Worm (Caenorhabditis elegans) whole organism, mixed stage, embryonic: Measurements from ENCODE around the gene F38B2.6.

Experiments
- hlh-1 ChIP-seq: fragments of 150-350 bp; optimal IDR thresholded peaks from 2 replicates; lab custom pipeline; 2014; ENCODE audit warnings: missing biosample characterization, missing genetic modification reagents, missing genetic modification characterization
- lin-13 ChIP-seq: fragments of 150-350 bp; optimal IDR thresholded peaks from 2 replicates; lab custom pipeline; 2014; ENCODE audit warnings: missing biosample characterization, missing genetic modification characterization
- mep-1 ChIP-seq: fragments of 150-350 bp; optimal IDR thresholded peaks from 2 replicates; lab custom pipeline; 2017; ENCODE audit warnings: missing biosample characterization, missing genetic modification reagents, missing genetic modification characterization, inconsistent platforms
- nhr-28 ChIP-seq: fragments of 150-350 bp; optimal IDR thresholded peaks from 2 replicates; lab custom pipeline; 2014; ENCODE audit warnings: missing biosample characterization, missing genetic modification characterization
- snpc-4 ChIP-seq: fragments of 150-350 bp; optimal IDR thresholded peaks from 2 replicates; lab custom pipeline; 2014; ENCODE audit warnings: missing biosample characterization, missing genetic modification characterization
- unc-39 ChIP-seq: fragments of 150-350 bp; optimal IDR thresholded peaks from 2 replicates; lab custom pipeline; 2014; ENCODE audit warnings: missing biosample characterization, missing genetic modification characterization

ce11 chrX:11264715-11265114 lies 16.3 kb downstream of the F38B2.6 start:
- TF ChIP-seq mep-1 (tag; lab: Kevin White, UChicago) (no peak), hlh-1 (tag; lab: Kevin White, UChicago) (no peak), nhr-28 (tag; lab: Kevin White, UChicago) (no peak), lin-13 (no peak), unc-39 (tag; lab: Kevin White, UChicago) (no peak), snpc-4 (tag; lab: Kevin White, UChicago) (no peak)
